Fruit fly (Drosophila melanogaster): Measurements from ENCODE around the gene CG12301.

Gene CG12301

dm6 chr3L:15580487-15580886 is at the start of gene CG12301, which contains the start of gene mrn:
TSS of gene CG12301 (plus strand) at chr3L:15580800.
TSS of gene mrn (minus strand) at chr3L:15580537.
- TF ChIP-seq CTCF (optimal IDR thresholded peaks at IDR 0.05): no peak
- no peak for TF ChIP-seq CG8478 (optimal IDR thresholded peaks at IDR 0.05)

dm6 chr3L:15531423-15532325 is 48.9 kb upstream of the CG12301 start, which contains the start of gene CG43248:
TSS of gene CG43248 (minus strand) at chr3L:15531473.
- no peak for TF ChIP-seq CTCF (optimal IDR thresholded peaks at IDR 0.05)
- TF ChIP-seq CG8478 (optimal IDR thresholded peaks at IDR 0.05): no peak

dm6 chr3L:15532368-15533030 is 48.1 kb upstream of the CG12301 start:
- no peak for TF ChIP-seq CG8478 (optimal IDR thresholded peaks at IDR 0.05)
- no peak for TF ChIP-seq CTCF (optimal IDR thresholded peaks at IDR 0.05)

dm6 chr3L:15533402-15534129 is 47.0 kb upstream of the CG12301 start:
- TF ChIP-seq CTCF (optimal IDR thresholded peaks at IDR 0.05) (no peak), CG8478 (optimal IDR thresholded peaks at IDR 0.05) (no peak)

- no peak for TF ChIP-seq CTCF (optimal IDR thresholded peaks at IDR 0.05)
- TF ChIP-seq CG8478 (optimal IDR thresholded peaks at IDR 0.05): no peak
Observed at dm6 chr3L:15534274-15535227, 46.0 kb upstream of the CG12301 start.

- TF ChIP-seq CG8478 (optimal IDR thresholded peaks at IDR 0.05) (no peak), CTCF (optimal IDR thresholded peaks at IDR 0.05) (no peak)
Observed at dm6 chr3L:15535228-15535598, 45.4 kb upstream of the CG12301 start, which contains the start of gene CrebA. TSS of gene CrebA (plus strand) at chr3L:15535395.

- TF ChIP-seq CTCF (optimal IDR thresholded peaks at IDR 0.05) (no peak), CG8478 (optimal IDR thresholded peaks at IDR 0.05) (no peak)
Observed at dm6 chr3L:15535800-15536225, 44.8 kb upstream of the CG12301 start.

- TF ChIP-seq CTCF (optimal IDR thresholded peaks at IDR 0.05) (no peak), CG8478 (optimal IDR thresholded peaks at IDR 0.05) (no peak)
Observed at dm6 chr3L:15536550-15536949, 44.0 kb upstream of the CG12301 start.

dm6 chr3L:15537916-15538581 is 42.6 kb upstream of the CG12301 start:
- TF ChIP-seq CTCF (optimal IDR thresholded peaks at IDR 0.05): no peak
- TF ChIP-seq CG8478 (optimal IDR thresholded peaks at IDR 0.05): no peak

- no peak for TF ChIP-seq CTCF (optimal IDR thresholded peaks at IDR 0.05)
- TF ChIP-seq CG8478 (optimal IDR thresholded peaks at IDR 0.05): no peak
Observed at dm6 chr3L:15538582-15539490, 41.8 kb upstream of the CG12301 start.

dm6 chr3L:15539903-15540409 is 40.6 kb upstream of the CG12301 start:
- no peak for TF ChIP-seq CG8478 (optimal IDR thresholded peaks at IDR 0.05)
- TF ChIP-seq CTCF (optimal IDR thresholded peaks at IDR 0.05): no peak

- TF ChIP-seq CTCF (optimal IDR thresholded peaks at IDR 0.05): no peak
- TF ChIP-seq CG8478 (optimal IDR thresholded peaks at IDR 0.05): no peak
Observed at dm6 chr3L:15540682-15541081, 39.9 kb upstream of the CG12301 start.

Measured in S2 (cell line).